Fruit fly (Drosophila melanogaster) whole organism, embryonic: ENCODE data around the gene CG17344.

ENCODE experiments used
- Abd-B ChIP-seq: fragments of 200-800 bp; sonication (Bioruptor generic); optimal IDR thresholded peaks from 2 replicates; lab custom pipeline; 2018; ENCODE audit warnings: missing biosample characterization, mild to moderate bottlenecking, missing genetic modification characterization, moderate library complexity
- BEAF-32 ChIP-seq: fragments of 200-800 bp; sonication (Bioruptor generic); optimal IDR thresholded peaks from 3 replicates; lab custom pipeline; 2017; ENCODE audit warnings: missing biosample characterization, missing genetic modification characterization, mild to moderate bottlenecking, moderate library complexity, missing genetic modification reagents
- Blimp-1 ChIP-seq: fragments of 200-800 bp; sonication (Bioruptor generic); optimal IDR thresholded peaks from 3 replicates; lab custom pipeline; 2018; ENCODE audit warnings: missing biosample characterization, missing genetic modification characterization, mild to moderate bottlenecking, moderate library complexity, missing genetic modification reagents
- Bteb2 ChIP-seq: fragments of 200-800 bp; sonication (Bioruptor generic); optimal IDR thresholded peaks from 2 replicates; lab custom pipeline; 2016; ENCODE audit warnings: missing biosample characterization, missing genetic modification characterization
- CG1024 ChIP-seq: fragments of 200-800 bp; sonication (Bioruptor generic); IDR thresholded peaks from 2 replicates; pipeline ENCODE4 v1.3.6; 2022; ENCODE audit warnings: missing biosample characterization, missing genetic modification characterization
- CG10366 ChIP-seq: fragments of 200-800 bp; sonication (Bioruptor generic); IDR thresholded peaks from 2 replicates; pipeline ENCODE4 v1.3.6; 2022; ENCODE audit warnings: missing biosample characterization, missing genetic modification characterization
- CG11695 ChIP-seq: fragments of 200-800 bp; sonication (Bioruptor generic); IDR thresholded peaks from 3 replicates; pipeline ENCODE4 v1.3.6; 2022; ENCODE audit warnings: missing biosample characterization, missing genetic modification characterization
- CG11723 ChIP-seq: fragments of 200-800 bp; sonication (Bioruptor generic); optimal IDR thresholded peaks from 2 replicates; lab custom pipeline; 2017; ENCODE audit warnings: missing biosample characterization, mild to moderate bottlenecking, missing genetic modification characterization
- CG12104 ChIP-seq: fragments of 200-800 bp; sonication (Bioruptor generic); optimal IDR thresholded peaks from 3 replicates; lab custom pipeline; 2016; ENCODE audit warnings: missing biosample characterization, missing genetic modification characterization
- CG13287 ChIP-seq: fragments of 200-800 bp; sonication (Bioruptor generic); IDR thresholded peaks from 2 replicates; pipeline ENCODE4 v1.3.6; 2022; ENCODE audit warnings: missing biosample characterization, missing genetic modification characterization; ENCODE audit not compliant: partially characterized antibody
- CG13775 ChIP-seq: fragments of 200-800 bp; sonication (Bioruptor generic); optimal IDR thresholded peaks from 3 replicates; lab custom pipeline; 2017; ENCODE audit warnings: missing biosample characterization, mild to moderate bottlenecking, missing genetic modification characterization
- CG15479 ChIP-seq: fragments of 200-800 bp; sonication (Bioruptor generic); optimal IDR thresholded peaks from 3 replicates; lab custom pipeline; 2019; ENCODE audit warnings: missing biosample characterization, mild to moderate bottlenecking, missing genetic modification characterization, moderate library complexity
- CG16779 ChIP-seq: fragments of 200-800 bp; sonication (Bioruptor generic); IDR thresholded peaks from 2 replicates; pipeline ENCODE4 v1.3.6; 2022; ENCODE audit warnings: missing biosample characterization, missing genetic modification characterization
- CG18599 ChIP-seq: fragments of 200-800 bp; sonication (Bioruptor generic); optimal IDR thresholded peaks from 3 replicates; lab custom pipeline; 2017; ENCODE audit warnings: missing biosample characterization, missing genetic modification characterization, mild to moderate bottlenecking, moderate library complexity, missing genetic modification reagents
- CG34376 ChIP-seq: fragments of 200-800 bp; sonication (Bioruptor generic); optimal IDR thresholded peaks from 2 replicates; lab custom pipeline; 2018; ENCODE audit warnings: missing biosample characterization, mild to moderate bottlenecking, missing genetic modification characterization
- CG4360 ChIP-seq: fragments of 200-800 bp; sonication (Bioruptor generic); IDR thresholded peaks from 2 replicates; pipeline ENCODE4 v1.3.6; 2022; ENCODE audit warnings: missing biosample characterization, missing genetic modification characterization
- CG6254 ChIP-seq: fragments of 200-800 bp; sonication (Bioruptor generic); optimal IDR thresholded peaks from 3 replicates; lab custom pipeline; 2017; ENCODE audit warnings: mild to moderate bottlenecking, missing biosample characterization, missing genetic modification reagents, missing genetic modification characterization
- CG7271 ChIP-seq: fragments of 200-800 bp; sonication (Bioruptor generic); optimal IDR thresholded peaks from 2 replicates; lab custom pipeline; 2018; ENCODE audit warnings: missing biosample characterization, mild to moderate bottlenecking, missing genetic modification characterization, moderate library complexity
- CG9437 ChIP-seq: fragments of 200-800 bp; sonication (Bioruptor generic); optimal IDR thresholded peaks from 2 replicates; lab custom pipeline; 2018; ENCODE audit warnings: missing biosample characterization, mild to moderate bottlenecking, missing genetic modification characterization
- Dbx ChIP-seq: fragments of 200-800 bp; sonication (Bioruptor generic); IDR thresholded peaks from 3 replicates; pipeline ENCODE4 v1.3.6; 2022; ENCODE audit warnings: missing biosample characterization, missing genetic modification characterization
- Fer3 ChIP-seq: fragments of 200-800 bp; sonication (Bioruptor generic); optimal IDR thresholded peaks from 2 replicates; lab custom pipeline; 2018; ENCODE audit warnings: missing biosample characterization, mild to moderate bottlenecking, missing genetic modification characterization, moderate library complexity
- HLHmδ ChIP-seq: fragments of 200-800 bp; sonication (Bioruptor generic); optimal IDR thresholded peaks from 2 replicates; lab custom pipeline; 2018; ENCODE audit warnings: missing biosample characterization, mild to moderate bottlenecking, missing genetic modification characterization, moderate library complexity
- Hey ChIP-seq: fragments of 200-800 bp; sonication (Bioruptor generic); optimal IDR thresholded peaks from 3 replicates; lab custom pipeline; 2018; ENCODE audit warnings: missing biosample characterization, mild to moderate bottlenecking, missing genetic modification characterization
- Lim3 ChIP-seq: fragments of 200-800 bp; sonication (Bioruptor generic); IDR thresholded peaks from 2 replicates; pipeline ENCODE4 v1.3.6; 2022; ENCODE audit warnings: missing biosample characterization, missing genetic modification characterization
- MTF-1 ChIP-seq: fragments of 200-800 bp; sonication (Bioruptor generic); optimal IDR thresholded peaks from 2 replicates; lab custom pipeline; 2018; ENCODE audit warnings: missing biosample characterization, mild to moderate bottlenecking, missing genetic modification characterization, borderline replicate concordance
- NfI ChIP-seq: fragments of 200-800 bp; sonication (Bioruptor generic); optimal IDR thresholded peaks from 3 replicates; lab custom pipeline; 2018; ENCODE audit warnings: missing biosample characterization, mild to moderate bottlenecking, missing genetic modification characterization, moderate library complexity
- Rfx ChIP-seq: fragments of 200-800 bp; sonication (Bioruptor generic); IDR thresholded peaks from 2 replicates; pipeline ENCODE4 v1.3.6; 2022; ENCODE audit warnings: missing biosample characterization, missing genetic modification characterization
- Six4 ChIP-seq: fragments of 200-800 bp; sonication (Bioruptor generic); optimal IDR thresholded peaks from 2 replicates; lab custom pipeline; 2016; ENCODE audit warnings: missing biosample characterization, missing genetic modification characterization
- Spps ChIP-seq: fragments of 200-800 bp; sonication (Bioruptor generic); optimal IDR thresholded peaks from 2 replicates; lab custom pipeline; 2018; ENCODE audit warnings: missing biosample characterization, mild to moderate bottlenecking, missing genetic modification characterization
- amos ChIP-seq: fragments of 200-800 bp; sonication (Bioruptor generic); IDR thresholded peaks from 2 replicates; pipeline ENCODE4 v1.3.6; 2022; ENCODE audit warnings: missing biosample characterization, missing genetic modification characterization; ENCODE audit not compliant: partially characterized antibody
- btn ChIP-seq: fragments of 200-800 bp; sonication (Bioruptor generic); optimal IDR thresholded peaks from 2 replicates; lab custom pipeline; 2016; ENCODE audit warnings: missing biosample characterization, missing genetic modification characterization
- cato ChIP-seq: fragments of 200-800 bp; sonication (Bioruptor generic); optimal IDR thresholded peaks from 2 replicates; lab custom pipeline; 2016; ENCODE audit warnings: missing biosample characterization, missing genetic modification characterization, borderline replicate concordance
- crol ChIP-seq: fragments of 200-800 bp; sonication (Bioruptor generic); IDR thresholded peaks from 2 replicates; pipeline ENCODE4 v1.3.6; 2022; ENCODE audit warnings: missing biosample characterization, missing genetic modification characterization
- gcm ChIP-seq: fragments of 200-800 bp; sonication (Bioruptor generic); optimal IDR thresholded peaks from 2 replicates; lab custom pipeline; 2019; ENCODE audit warnings: missing biosample characterization, mild to moderate bottlenecking, missing genetic modification characterization, moderate library complexity
- grn ChIP-seq: fragments of 200-800 bp; sonication (Bioruptor generic); optimal IDR thresholded peaks from 3 replicates; lab custom pipeline; 2017; ENCODE audit warnings: missing biosample characterization, missing genetic modification characterization
- hkb ChIP-seq, 2 experiments: fragments of 200-800 bp in 1 of 2; fragments of >200 bp in 1 of 2; sonication (Bioruptor generic) in 1 of 2; IDR thresholded peaks in 1 of 2; optimal IDR thresholded peaks in 1 of 2; 2 replicates each; pipeline versions ENCODE4 v1.3.6 to Lab custom; 2017 to 2022; ENCODE audit warnings: missing biosample characterization in 1 of 2, missing genetic modification characterization in 1 of 2
- jigr1 ChIP-seq: fragments of 200-800 bp; sonication (Bioruptor generic); IDR thresholded peaks from 3 replicates; pipeline ENCODE4 v1.3.6; 2022; ENCODE audit warnings: missing biosample characterization, missing genetic modification characterization
- luna ChIP-seq: fragments of 200-800 bp; sonication (Bioruptor generic); optimal IDR thresholded peaks from 2 replicates; lab custom pipeline; 2016; ENCODE audit warnings: missing biosample characterization, missing genetic modification characterization
- odd ChIP-seq: fragments of 200-800 bp; sonication (Bioruptor generic); optimal IDR thresholded peaks from 2 replicates; lab custom pipeline; 2017; ENCODE audit warnings: missing biosample characterization, mild to moderate bottlenecking, missing genetic modification characterization
- prd ChIP-seq, 3 experiments: fragments of >200 bp in 2 of 3; fragments of 200-800 bp in 1 of 3; sonication (Bioruptor generic) in 1 of 3; optimal IDR thresholded peaks in 2 of 3; IDR thresholded peaks in 1 of 3; 2 replicates in 2 of 3; 3 replicates in 1 of 3; pipeline versions ENCODE4 v1.3.6 to Lab custom; 2017 to 2022; ENCODE audit warnings: missing biosample characterization in 1 of 3, missing genetic modification characterization in 1 of 3
- pum ChIP-seq: fragments of 200-800 bp; sonication (Bioruptor generic); optimal IDR thresholded peaks from 2 replicates; lab custom pipeline; 2016; ENCODE audit warnings: missing biosample characterization, missing genetic modification characterization
- sc ChIP-seq, 3 experiments: fragments of >200 bp in 2 of 3; fragments of 200-800 bp in 1 of 3; sonication (Bioruptor generic) in 1 of 3; optimal IDR thresholded peaks; 2 replicates in 2 of 3; 3 replicates in 1 of 3; lab custom pipeline; 2017; ENCODE audit warnings: mild to moderate bottlenecking in 1 of 3, missing biosample characterization in 1 of 3, missing genetic modification characterization in 1 of 3, missing genetic modification reagents in 1 of 3
- tap ChIP-seq: fragments of 200-800 bp; optimal IDR thresholded peaks from 3 replicates; lab custom pipeline; 2019; ENCODE audit warnings: missing biosample characterization, mild to moderate bottlenecking, missing genetic modification characterization, moderate library complexity
- tll ChIP-seq, 2 experiments: fragments of 200-800 bp in 1 of 2; fragments of >200 bp in 1 of 2; sonication (Bioruptor generic) in 1 of 2; optimal IDR thresholded peaks; 2 replicates each; lab custom pipeline; 2017 to 2019; ENCODE audit warnings: missing biosample characterization in 2 of 2, missing genetic modification characterization in 2 of 2, mild to moderate bottlenecking in 1 of 2, moderate library complexity in 1 of 2
- trh ChIP-seq: fragments of 200-800 bp; sonication (Bioruptor generic); optimal IDR thresholded peaks from 2 replicates; lab custom pipeline; 2016; ENCODE audit warnings: missing biosample characterization, missing genetic modification characterization
- twi ChIP-seq: fragments of 200-800 bp; optimal IDR thresholded peaks from 2 replicates; lab custom pipeline; 2019; ENCODE audit warnings: missing biosample characterization, mild to moderate bottlenecking, missing genetic modification characterization, moderate library complexity
- unpg ChIP-seq: fragments of 200-800 bp; sonication (Bioruptor generic); optimal IDR thresholded peaks from 3 replicates; lab custom pipeline; 2018; ENCODE audit warnings: missing biosample characterization, mild to moderate bottlenecking, missing genetic modification characterization, moderate library complexity
- wor ChIP-seq: fragments of 200-800 bp; sonication (Bioruptor generic); IDR thresholded peaks from 2 replicates; pipeline ENCODE4 v1.3.6; 2022; ENCODE audit warnings: missing biosample characterization, missing genetic modification characterization

The CG17344 gene

DNA sequence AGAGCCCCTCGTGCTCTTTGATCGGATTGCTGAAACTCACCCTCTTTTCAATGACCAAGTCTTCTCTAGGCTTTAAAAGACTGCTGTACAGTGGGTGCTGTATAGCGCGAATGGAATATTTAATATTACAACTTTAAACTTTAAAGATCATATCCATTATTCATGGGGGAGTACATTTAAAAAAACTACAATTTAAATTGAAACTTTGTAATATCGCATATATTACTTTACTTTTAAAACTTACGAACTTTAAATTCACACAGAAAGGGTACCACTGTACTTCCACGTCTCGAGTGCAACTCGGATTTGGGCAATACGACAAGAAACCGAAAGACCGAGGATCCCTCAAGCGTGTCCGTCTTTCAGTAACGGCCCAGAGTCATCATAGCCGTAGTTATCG is 42.9 kb upstream of the CG17344 start, which contains the start of gene Phlpp (continued):
- no peak for TF ChIP-seq grn (GFP tag; lab: Kevin White, UChicago)
- no peak for TF ChIP-seq CG13775 (GFP tag; lab: Kevin White, UChicago)
- TF ChIP-seq CG7271 (tag; lab: Kevin White, UChicago): no peak
- TF ChIP-seq CG16779 (GFP tag; lab: Robert Waterston, UW): no peak
- no peak for TF ChIP-seq amos
- TF ChIP-seq BEAF-32 (GFP tag; lab: Kevin White, UChicago): no peak
- no peak for TF ChIP-seq CG15479 (GFP tag; lab: Kevin White, UChicago)
- TF ChIP-seq Rfx (GFP tag; lab: Robert Waterston, UW): 0 out of 2 replicates have a peak, but pooled peaks have one; percentile 27
- no peak for TF ChIP-seq Blimp-1 (GFP tag; lab: Kevin White, UChicago)
- 0 out of 3 replicates have a peak, but pooled peaks have one; percentile 31 for TF ChIP-seq Dbx
- TF ChIP-seq Spps (tag; lab: Kevin White, UChicago): peak; percentile 26
- TF ChIP-seq luna: no peak
- peak; percentile 8 for TF ChIP-seq Six4 (GFP tag; lab: Kevin White, UChicago)
- TF ChIP-seq CG11723 (GFP tag; lab: Kevin White, UChicago): no peak
- no peak for TF ChIP-seq cato
- TF ChIP-seq tll (GFP tag; optimal IDR thresholded peaks at IDR 0.05; lab: Kevin White, UChicago): no peak
- no peak for TF ChIP-seq odd (GFP tag; lab: Kevin White, UChicago)
- TF ChIP-seq CG9437 (GFP tag; lab: Kevin White, UChicago): peak; percentile 2
- peak; percentile 61; the same call in 2 of the 3 replicates for TF ChIP-seq CG11695 (GFP tag; lab: Robert Waterston, UW)
- TF ChIP-seq CG13287 (GFP tag; lab: Robert Waterston, UW): no peak
- no peak for TF ChIP-seq CG34376
- peak; percentile 33 for TF ChIP-seq pum (GFP tag; lab: Kevin White, UChicago)
- no peak for TF ChIP-seq twi (tag; lab: Kevin White, UChicago)
- no peak for TF ChIP-seq sc (optimal IDR thresholded peaks at IDR 0.05; lab: Kevin White, UChicago)
- no peak for TF ChIP-seq sc (GFP tag; optimal IDR thresholded peaks at IDR 0.05; lab: Kevin White, UChicago)
- no peak for TF ChIP-seq btn (GFP tag; lab: Kevin White, UChicago)
- TF ChIP-seq CG6254 (GFP tag; lab: Kevin White, UChicago): peak; percentile 68
- 0 out of 2 replicates have a peak, but pooled peaks have one; percentile 24 for TF ChIP-seq CG4360 (GFP tag; lab: Robert Waterston, UW)
- TF ChIP-seq Fer3 (tag; lab: Kevin White, UChicago): peak; percentile 55
- TF ChIP-seq wor (GFP tag; lab: Robert Waterston, UW): 0 out of 2 replicates have a peak, but pooled peaks have one; percentile 38
- TF ChIP-seq CG1024 (GFP tag; lab: Robert Waterston, UW): peak; percentile 69; the same call in 1 of the 2 replicates
- no peak for TF ChIP-seq CG18599
- peak; percentile 3 for TF ChIP-seq MTF-1 (GFP tag; lab: Kevin White, UChicago)
- peak; percentile 31 for TF ChIP-seq unpg (GFP tag; lab: Kevin White, UChicago)
- TF ChIP-seq Bteb2 (GFP tag; lab: Kevin White, UChicago): no peak
- TF ChIP-seq CG12104 (GFP tag; lab: Kevin White, UChicago): no peak
- no peak for TF ChIP-seq jigr1 (GFP tag; lab: Robert Waterston, UW)
- peak; percentile 55 for TF ChIP-seq CG10366
- TF ChIP-seq Hey: no peak
- TF ChIP-seq prd (optimal IDR thresholded peaks at IDR 0.05; lab: Kevin White, UChicago): no peak
- peak; percentile 82 for TF ChIP-seq prd (GFP tag; IDR thresholded peaks at IDR 0.05; lab: Robert Waterston, UW)
- TF ChIP-seq crol (GFP tag; lab: Robert Waterston, UW): no peak
- TF ChIP-seq tap (tag; lab: Kevin White, UChicago): no peak
- no peak for TF ChIP-seq NfI (GFP tag; lab: Kevin White, UChicago)
- TF ChIP-seq gcm (GFP tag; lab: Kevin White, UChicago): peak; percentile 8
- no peak for TF ChIP-seq trh (GFP tag; lab: Kevin White, UChicago)
- TF ChIP-seq hkb (optimal IDR thresholded peaks at IDR 0.05; lab: Kevin White, UChicago): no peak
- peak; percentile 79 for TF ChIP-seq hkb (GFP tag; IDR thresholded peaks at IDR 0.05; lab: Robert Waterston, UW)
- no peak for TF ChIP-seq Lim3 (GFP tag; lab: Robert Waterston, UW)
- no peak for TF ChIP-seq Abd-B (GFP tag; lab: Kevin White, UChicago)
- no peak for TF ChIP-seq HLHmδ (GFP tag; lab: Kevin White, UChicago)
